Worm (Caenorhabditis elegans) whole organism, L4/young adult: ENCODE measurements around the gene mec-17.

ENCODE experiments used
- dao-5 ChIP-seq: sonication (generic microtip); optimal IDR thresholded peaks from 2 replicates; lab custom pipeline; 2016; ENCODE audit warnings: missing genotype, missing genetic modification characterization, moderate library complexity, missing compliant biosample characterization
- him-1 ChIP-seq: sonication (generic microtip); optimal IDR thresholded peaks from 2 replicates; lab custom pipeline; 2016; ENCODE audit warnings: missing genotype, missing genetic modification reagents, missing genetic modification characterization, missing compliant biosample characterization

DNA sequence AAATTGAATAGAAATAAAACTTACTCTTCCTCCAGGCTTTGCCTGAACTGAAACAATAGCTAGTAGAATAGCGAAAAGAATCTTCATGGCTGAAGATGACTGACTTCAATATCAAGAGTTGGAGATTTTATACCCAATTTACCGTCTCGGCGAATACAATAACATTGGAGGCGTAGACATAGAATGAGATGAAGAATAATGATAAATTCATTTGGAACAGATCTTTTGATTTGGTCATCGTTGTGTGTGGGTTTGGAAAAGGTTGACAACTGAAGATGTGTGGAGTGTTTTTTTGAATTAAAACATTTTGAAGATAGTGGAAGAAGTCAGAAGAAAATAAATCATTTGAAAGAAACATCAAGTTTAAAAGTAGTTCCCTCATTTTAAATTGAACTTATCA lies 10.8 kb downstream of the mec-17 start, which contains the start of gene F57H12.6:
- TF ChIP-seq dao-5 (tag; lab: Kevin White, UChicago) (no peak), him-1 (tag; lab: Kevin White, UChicago) (no peak)
